Fruit fly (Drosophila melanogaster) Kc167 (cell line): ENCODE measurements around the gene Nemp.

Experiments
- insv ChIP-seq: fragments of >200 bp; optimal IDR thresholded peaks from 3 replicates; lab custom pipeline; 2018; ENCODE audit warnings: missing external identifiers
- psq ChIP-seq: fragments of >200 bp; optimal IDR thresholded peaks from 2 replicates; lab custom pipeline; 2017; ENCODE audit warnings: missing external identifiers

- TF ChIP-seq insv = no peak
- no peak for TF ChIP-seq psq (lab: Kevin White, UChicago)
Observed at dm6 chrX:16687400-16688105, 32.7 kb upstream of the Nemp start.
